Worm (Caenorhabditis elegans) whole organism, L4 larva: ENCODE data around the gene B0454.5.
A peak's percentile ranks its signal among the peaks of the same experiment; 100 is the strongest.

Experiments
- F44E2.7 ChIP-seq: fragments of 200-800 bp; sonication (Bioruptor generic); IDR thresholded peaks from 2 replicates; pipeline ENCODE4 v2.1.2; 2022; ENCODE audit warnings: missing genetic modification characterization, missing compliant biosample characterization
- aha-1 ChIP-seq: fragments of 150-350 bp; peaks from one replicate; lab custom pipeline; 2014; ENCODE audit warnings: missing biosample characterization, missing genetic modification characterization
- aly-2 ChIP-seq: sonication (generic microtip); optimal IDR thresholded peaks from 2 replicates; lab custom pipeline; 2018; ENCODE audit warnings: missing biosample characterization, missing genetic modification characterization
- ceh-20 ChIP-seq: fragments of 200-800 bp; sonication (Bioruptor generic); IDR thresholded peaks from 2 replicates; pipeline ENCODE4 v1.3.6; 2022; ENCODE audit warnings: missing genetic modification reagents, missing genetic modification characterization, missing compliant biosample characterization
- ceh-28 ChIP-seq: fragments of 150-350 bp; optimal IDR thresholded peaks from 2 replicates; lab custom pipeline; 2014; ENCODE audit warnings: missing biosample characterization, missing genetic modification reagents, missing genetic modification characterization
- ces-1 ChIP-seq: fragments of 150-350 bp; sonication (generic microtip); optimal IDR thresholded peaks from 4 replicates; lab custom pipeline; 2014; ENCODE audit warnings: missing biosample characterization, missing genetic modification reagents, missing genetic modification characterization
- daf-8 ChIP-seq: fragments of 200-800 bp; sonication (Bioruptor generic); IDR thresholded peaks from 2 replicates; pipeline ENCODE4 v1.3.6; 2022; ENCODE audit warnings: missing genetic modification characterization, missing compliant biosample characterization
- dmd-8 ChIP-seq: fragments of 200-800 bp; sonication (Bioruptor generic); IDR thresholded peaks from 2 replicates; pipeline ENCODE4 v1.3.6; 2022; ENCODE audit warnings: missing genetic modification characterization, missing compliant biosample characterization
- duxl-1 ChIP-seq: sonication (generic microtip); optimal IDR thresholded peaks from 2 replicates; lab custom pipeline; 2016; ENCODE audit warnings: mild to moderate bottlenecking, missing genetic modification characterization, moderate library complexity, missing compliant biosample characterization; ENCODE audit not compliant: poor library complexity
- dve-1 ChIP-seq: sonication (generic microtip); optimal IDR thresholded peaks from 2 replicates; lab custom pipeline; 2017; ENCODE audit warnings: antibody characterized with exemption, mild to moderate bottlenecking, missing genetic modification characterization, missing compliant biosample characterization; ENCODE audit not compliant: insufficient read depth
- egl-43 ChIP-seq: fragments of 200-800 bp; sonication (Bioruptor generic); IDR thresholded peaks from 2 replicates; pipeline ENCODE4 v1.3.6; 2022; ENCODE audit warnings: missing genetic modification reagents, missing genetic modification characterization, missing compliant biosample characterization
- fkh-10 ChIP-seq: fragments of 150-350 bp; optimal IDR thresholded peaks from 2 replicates; lab custom pipeline; 2014; ENCODE audit warnings: missing biosample characterization, missing genetic modification reagents, missing genetic modification characterization
- gei-8 ChIP-seq: fragments of 200-800 bp; sonication (Bioruptor generic); optimal IDR thresholded peaks from 2 replicates; lab custom pipeline; 2018; ENCODE audit warnings: mild to moderate bottlenecking, missing genetic modification characterization, missing compliant biosample characterization
- lin-29 ChIP-seq: fragments of 200-800 bp; sonication (Bioruptor generic); IDR thresholded peaks from 2 replicates; pipeline ENCODE4 v1.3.6; 2022; ENCODE audit warnings: missing genetic modification reagents, missing genetic modification characterization, missing compliant biosample characterization
- lin-38 ChIP-seq: fragments of 200-800 bp; sonication (Bioruptor generic); IDR thresholded peaks from 2 replicates; pipeline ENCODE4 v1.3.6; 2022; ENCODE audit warnings: missing genetic modification reagents, missing genetic modification characterization, missing compliant biosample characterization
- lsy-2 ChIP-seq, 2 experiments: fragments of 150-350 bp in 1 of 2; sonication (generic microtip) in 1 of 2; optimal IDR thresholded peaks; 2 replicates each; lab custom pipeline; 2014 to 2017; ENCODE audit warnings: missing biosample characterization in 2 of 2, missing genetic modification characterization in 2 of 2
- madf-5 ChIP-seq, 2 experiments: fragments of 200-800 bp; sonication (Bioruptor generic); IDR thresholded peaks; 2 replicates each; pipeline ENCODE4 v1.3.6; 2022; ENCODE audit warnings: missing compliant biosample characterization in 2 of 2, missing genetic modification characterization in 2 of 2
- nhr-102 ChIP-seq: sonication (generic microtip); optimal IDR thresholded peaks from 2 replicates; lab custom pipeline; 2016; ENCODE audit warnings: mild to moderate bottlenecking, missing genetic modification characterization, moderate library complexity, missing compliant biosample characterization
- nhr-25 ChIP-seq: sonication (generic microtip); optimal IDR thresholded peaks from 2 replicates; lab custom pipeline; 2017; ENCODE audit warnings: missing genetic modification characterization, mild to moderate bottlenecking, missing compliant biosample characterization, antibody characterized with exemption, moderate library complexity, borderline replicate concordance; ENCODE audit not compliant: insufficient read depth
- nhr-28 ChIP-seq: fragments of 150-350 bp; optimal IDR thresholded peaks from 2 replicates; lab custom pipeline; 2014; ENCODE audit warnings: missing biosample characterization, missing genetic modification characterization
- nhr-48 ChIP-seq: sonication (generic microtip); optimal IDR thresholded peaks from 2 replicates; lab custom pipeline; 2016; ENCODE audit warnings: mild to moderate bottlenecking, missing genetic modification characterization, missing compliant biosample characterization
- nhr-77 ChIP-seq: fragments of 150-350 bp; optimal IDR thresholded peaks from 2 replicates; lab custom pipeline; 2014; ENCODE audit warnings: missing biosample characterization, missing genetic modification characterization
- pha-4 ChIP-seq, 2 experiments: fragments of 150-350 bp in 1 of 2; fragments of 200-800 bp in 1 of 2; sonication (Bioruptor generic) in 1 of 2; IDR thresholded peaks in 1 of 2; optimal IDR thresholded peaks in 1 of 2; 2 replicates each; pipeline versions ENCODE4 v1.3.6 to Lab custom; 2014 to 2022; ENCODE audit warnings: missing genetic modification characterization in 2 of 2, missing genetic modification reagents in 2 of 2, missing biosample characterization in 1 of 2, missing compliant biosample characterization in 1 of 2
- set-16 ChIP-seq: fragments of 200-800 bp; sonication (Bioruptor generic); IDR thresholded peaks from 2 replicates; pipeline ENCODE4 v1.3.6; 2022; ENCODE audit warnings: missing genetic modification reagents, missing genetic modification characterization, missing compliant biosample characterization
- tra-1 ChIP-seq: fragments of 200-800 bp; sonication (Bioruptor generic); IDR thresholded peaks from 2 replicates; pipeline ENCODE4 v1.3.6; 2022; ENCODE audit warnings: missing genetic modification reagents, missing genetic modification characterization, missing compliant biosample characterization
- unc-39 ChIP-seq: sonication (generic microtip); optimal IDR thresholded peaks from 2 replicates; lab custom pipeline; 2017; ENCODE audit warnings: missing biosample characterization, missing genetic modification characterization
- zip-11 ChIP-seq: fragments of 200-800 bp; sonication (Bioruptor generic); IDR thresholded peaks from 2 replicates; pipeline ENCODE4 v1.3.6; 2022; ENCODE audit warnings: missing genetic modification characterization, missing compliant biosample characterization

The B0454.5 gene

DNA sequence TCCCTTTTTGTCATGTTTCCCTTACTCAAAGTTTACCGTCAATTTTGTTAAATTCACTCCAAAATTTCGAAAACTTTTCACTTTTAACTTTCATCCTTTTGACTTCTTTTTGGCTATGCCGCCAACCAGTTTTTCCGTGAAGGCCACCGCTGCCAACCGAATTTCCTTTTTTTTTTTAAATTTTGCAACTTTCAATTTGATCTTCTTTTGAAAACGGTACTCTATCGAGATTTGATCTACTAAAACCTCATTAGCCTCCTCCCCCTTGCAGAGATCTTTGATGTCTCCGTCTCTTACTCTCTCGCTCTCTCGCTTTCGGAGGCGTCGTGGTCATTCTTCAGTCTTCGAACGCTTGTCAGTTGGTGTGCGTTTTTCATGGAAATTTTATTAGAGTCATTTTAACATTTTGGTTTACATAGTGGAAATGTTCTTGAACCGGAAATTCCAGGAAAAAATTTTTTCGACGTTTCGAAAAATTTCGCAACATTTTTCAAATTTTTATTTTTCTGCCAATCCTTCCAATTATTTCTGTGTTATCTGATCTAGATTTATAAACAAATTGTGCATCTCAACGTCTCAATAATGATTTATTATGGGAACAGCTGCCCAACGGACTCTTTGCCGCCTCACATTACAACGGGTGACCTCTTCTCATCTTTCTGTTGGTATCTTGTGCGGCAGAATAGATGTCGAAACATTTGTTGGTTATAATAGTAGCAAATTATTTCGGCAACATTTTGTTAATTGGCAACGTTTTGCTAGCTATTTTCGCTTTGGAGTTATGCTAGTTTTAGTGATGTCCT is 43.9 kb upstream of the B0454.5 start:
- TF ChIP-seq pha-4 (GFP tag; IDR thresholded peaks at IDR 0.05; lab: Robert Waterston, UW) (no peak), pha-4 (tag; optimal IDR thresholded peaks at IDR 0.05; lab: Kevin White, UChicago) (no peak), aha-1 (tag; lab: Kevin White, UChicago) (peak; percentile 77), nhr-102 (no peak), ceh-20 (0 out of 2 replicates have a peak, but pooled peaks have one; percentile 10)
- TF ChIP-seq, all 104 proteins: peak for 2

DNA sequence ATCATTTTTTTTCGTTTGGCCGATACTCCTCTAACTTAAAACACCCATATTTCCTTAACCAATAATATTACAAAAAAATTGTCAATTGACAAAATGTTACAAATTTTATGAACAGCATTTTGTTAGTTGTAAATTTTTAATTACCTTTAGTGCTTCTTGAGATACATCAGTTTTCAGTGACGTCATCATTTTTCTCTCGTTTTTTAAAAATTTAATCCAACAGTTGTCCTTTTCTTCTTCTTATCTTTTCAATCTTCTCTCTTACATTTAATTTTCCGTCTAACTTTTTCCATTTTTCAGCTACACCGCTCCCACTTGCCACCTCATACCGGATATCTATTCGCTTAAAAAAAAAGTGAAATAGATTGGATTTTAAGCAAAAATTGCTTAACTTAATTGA is 41.9 kb upstream of the B0454.5 start, which contains the start of gene lido-8:
Gene lido-8, plus strand, starts transcription at position 301 of the 400 bp plus-strand sequence.
- TF ChIP-seq aha-1 (tag; lab: Kevin White, UChicago) (peak; percentile 52), lin-38 (GFP tag; lab: Robert Waterston, UW) (no peak)

DNA sequence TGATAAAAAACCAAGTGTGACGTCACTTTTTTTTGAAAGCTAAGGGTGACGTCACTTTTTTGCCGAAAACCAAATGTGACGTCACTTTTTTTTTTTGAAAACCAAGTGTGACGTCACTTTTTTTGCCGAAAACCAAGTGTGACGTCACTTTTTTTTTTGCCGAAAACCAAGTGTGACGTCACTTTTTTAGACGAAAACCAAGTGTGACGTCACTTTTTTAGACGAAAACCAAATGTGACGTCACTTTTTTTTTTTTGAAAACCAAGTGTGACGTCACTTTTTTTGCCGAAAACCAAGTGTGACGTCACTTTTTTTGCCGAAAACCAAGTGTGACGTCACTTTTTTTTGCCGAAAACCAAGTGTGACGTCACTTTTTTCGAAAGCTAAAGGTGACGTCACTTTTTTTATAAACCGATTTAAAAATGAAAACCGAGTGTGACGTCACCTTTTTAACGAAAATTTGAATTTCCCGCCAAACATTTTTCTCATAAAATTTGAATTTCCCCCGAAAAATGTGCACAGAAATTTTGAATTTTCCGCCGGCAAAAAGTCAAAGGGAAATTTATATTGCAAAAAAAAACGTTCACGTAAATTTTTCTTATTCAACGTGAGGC is 40.7 kb upstream of the B0454.5 start:
- TF ChIP-seq lin-29 (GFP tag; lab: Robert Waterston, UW): no peak
- no peak for TF ChIP-seq nhr-102
- TF ChIP-seq duxl-1 (tag; lab: Kevin White, UChicago): peak; percentile 16
- TF ChIP-seq, all 104 proteins: peak for 1

ce11 chrII:3000535-3001264 is 38.0 kb upstream of the B0454.5 start, which contains the start of gene lido-9:
Gene lido-9, plus strand, starts transcription at chrII:3000768.
- TF ChIP-seq gei-8 (GFP tag; lab: Kevin White, UChicago): no peak
- TF ChIP-seq duxl-1 (tag; lab: Kevin White, UChicago): peak; percentile 38
- no peak for TF ChIP-seq madf-5 (GFP tag; IDR thresholded peaks at IDR 0.05; lab: Robert Waterston, UW)
- TF ChIP-seq nhr-28 (tag; lab: Kevin White, UChicago): no peak
- TF ChIP-seq dmd-8: 0 out of 2 replicates have a peak, but pooled peaks have one; percentile 4
- no peak for TF ChIP-seq egl-43 (GFP tag; lab: Robert Waterston, UW)
- TF ChIP-seq set-16: peak; percentile 67

DNA sequence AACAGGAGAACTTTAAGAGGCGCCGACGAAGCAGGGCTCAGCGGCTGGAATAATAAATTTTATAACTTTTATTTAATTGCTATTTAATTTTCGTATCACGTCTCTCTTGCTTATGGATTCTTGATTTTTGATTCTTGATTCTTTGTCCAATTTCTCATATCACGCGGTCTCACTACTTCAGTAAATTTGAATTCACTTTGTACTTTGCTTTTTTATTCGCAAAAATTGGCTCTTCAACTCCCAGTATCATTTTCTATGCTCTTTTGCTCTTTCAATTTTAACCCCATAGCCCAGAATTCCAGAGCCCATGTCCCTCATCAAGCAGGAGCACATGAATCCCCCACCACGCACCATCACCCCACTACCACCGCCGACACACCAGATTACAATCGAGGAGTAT is 36.4 kb upstream of the B0454.5 start, which contains the start of gene lido-10:
Gene lido-10, plus strand, starts transcription at position 301 of the 400 bp plus-strand sequence.
- TF ChIP-seq nhr-25 (tag; lab: Kevin White, UChicago): no peak
- TF ChIP-seq nhr-48 (tag; lab: Kevin White, UChicago): no peak
- TF ChIP-seq lsy-2 (tag; optimal IDR thresholded peaks at IDR 0.05; lab: Kevin White, UChicago): no peak
- TF ChIP-seq gei-8 (GFP tag; lab: Kevin White, UChicago): no peak
- no peak for TF ChIP-seq zip-11 (GFP tag; lab: Robert Waterston, UW)
- TF ChIP-seq ceh-28 (tag; lab: Kevin White, UChicago): no peak
- no peak for TF ChIP-seq ces-1 (GFP tag; lab: Kevin White, UChicago)
- TF ChIP-seq unc-39: no peak
- TF ChIP-seq nhr-77 (tag; lab: Kevin White, UChicago): no peak
- TF ChIP-seq fkh-10: no peak
- no peak for TF ChIP-seq aly-2

- TF ChIP-seq tra-1 (GFP tag; lab: Robert Waterston, UW): no peak
- no peak for TF ChIP-seq F44E2.7 (GFP tag; lab: Robert Waterston, UW)
- TF ChIP-seq nhr-77 (tag; lab: Kevin White, UChicago): no peak
- TF ChIP-seq daf-8 (GFP tag; lab: Robert Waterston, UW): no peak
- no peak for TF ChIP-seq dmd-8
- no peak for TF ChIP-seq dve-1 (tag; lab: Kevin White, UChicago)
- TF ChIP-seq, all 104 proteins: peak for 0
These were observed 35.0 kb upstream of the B0454.5 start, which contains the start of gene lido-11 for ce11 chrII:3003667-3004066. Gene lido-11, plus strand, starts transcription at chrII:3003967.
